Worm (Caenorhabditis elegans) whole organism, late embryonic: ENCODE measurements around the gene F27C8.3.

ENCODE experiments used
- ceh-19 ChIP-seq: fragments of 200-800 bp; sonication (Bioruptor generic); optimal IDR thresholded peaks from 2 replicates; lab custom pipeline; 2018; ENCODE audit warnings: mild to moderate bottlenecking, missing genetic modification characterization, missing compliant biosample characterization
- ttx-3 ChIP-seq: sonication (generic microtip); optimal IDR thresholded peaks from 2 replicates; lab custom pipeline; 2016; ENCODE audit warnings: missing genetic modification reagents, missing genetic modification characterization, missing compliant biosample characterization

- no peak for TF ChIP-seq ceh-19
- no peak for TF ChIP-seq ttx-3
Measured at ce11 chrIV:9618015-9618414, 22.3 kb upstream of the F27C8.3 start.
